Fruit fly (Drosophila melanogaster) whole organism, pupa: Measurements from ENCODE around the gene CG11134.

ENCODE experiments used
- CG10348 ChIP-seq: fragments of 200-800 bp; sonication (Bioruptor generic); IDR thresholded peaks from 2 replicates; pipeline ENCODE4 v1.3.6; 2022; ENCODE audit warnings: missing biosample characterization, missing genetic modification characterization
- CG12605 ChIP-seq: fragments of 200-800 bp; sonication (Bioruptor generic); IDR thresholded peaks from 2 replicates; pipeline ENCODE4 v1.3.6; 2022; ENCODE audit warnings: missing biosample characterization, missing genetic modification characterization
- CG15710 ChIP-seq: fragments of 200-800 bp; sonication (Bioruptor generic); optimal IDR thresholded peaks from 2 replicates; lab custom pipeline; 2018; ENCODE audit warnings: missing biosample characterization, mild to moderate bottlenecking, missing genetic modification characterization, moderate library complexity
- CG4496 ChIP-seq: fragments of 200-800 bp; sonication (Bioruptor generic); IDR thresholded peaks from 3 replicates; pipeline ENCODE4 v1.3.6; 2022; ENCODE audit warnings: missing biosample characterization, missing genetic modification characterization
- CG8159 ChIP-seq: fragments of 200-800 bp; sonication (Bioruptor generic); optimal IDR thresholded peaks from 3 replicates; lab custom pipeline; 2018; ENCODE audit warnings: missing biosample characterization, mild to moderate bottlenecking, missing genetic modification characterization, moderate library complexity
- Ets98B ChIP-seq: fragments of 200-800 bp; sonication (Bioruptor generic); IDR thresholded peaks from 2 replicates; pipeline ENCODE4 v1.3.6; 2022; ENCODE audit warnings: missing biosample characterization, missing genetic modification characterization
- Pif1A ChIP-seq: fragments of 200-800 bp; sonication (Bioruptor generic); optimal IDR thresholded peaks from 3 replicates; lab custom pipeline; 2016; ENCODE audit warnings: missing biosample characterization, missing genetic modification characterization
- Pif1B ChIP-seq: fragments of 200-800 bp; sonication (Bioruptor generic); optimal IDR thresholded peaks from 3 replicates; lab custom pipeline; 2016; ENCODE audit warnings: missing biosample characterization, missing genetic modification characterization
- Snoo ChIP-seq: fragments of 200-800 bp; sonication (Bioruptor generic); optimal IDR thresholded peaks from 3 replicates; lab custom pipeline; 2017; ENCODE audit warnings: missing biosample characterization, mild to moderate bottlenecking, missing genetic modification characterization, inconsistent platforms
- fd96Ca ChIP-seq: fragments of 200-800 bp; sonication (Bioruptor generic); IDR thresholded peaks from 3 replicates; pipeline ENCODE4 v1.3.6; 2022; ENCODE audit warnings: missing biosample characterization, missing genetic modification characterization

dm6 chrX:13721934-13722333 lies 15.8 kb upstream of the CG11134 start, which contains the start of the genes Mrgn1 and mus101:
- no peak for TF ChIP-seq CG4496 (GFP tag; lab: Robert Waterston, UW)
- no peak for TF ChIP-seq CG12605 (GFP tag; lab: Robert Waterston, UW)
- no peak for TF ChIP-seq CG8159 (tag; lab: Kevin White, UChicago)
- TF ChIP-seq Ets98B, result no peak
- TF ChIP-seq fd96Ca, result no peak
- TF ChIP-seq Pif1A (GFP tag; lab: Kevin White, UChicago), result no peak
- TF ChIP-seq Pif1B (GFP tag; lab: Kevin White, UChicago), result no peak
- no peak for TF ChIP-seq Snoo (tag; lab: Kevin White, UChicago)
- TF ChIP-seq CG15710 (tag; lab: Kevin White, UChicago), result no peak
- no peak for TF ChIP-seq CG10348 (GFP tag; lab: Robert Waterston, UW)
